Worm (Caenorhabditis elegans): ENCODE results near the gene C34C12.2.

Gene C34C12.2

DNA sequence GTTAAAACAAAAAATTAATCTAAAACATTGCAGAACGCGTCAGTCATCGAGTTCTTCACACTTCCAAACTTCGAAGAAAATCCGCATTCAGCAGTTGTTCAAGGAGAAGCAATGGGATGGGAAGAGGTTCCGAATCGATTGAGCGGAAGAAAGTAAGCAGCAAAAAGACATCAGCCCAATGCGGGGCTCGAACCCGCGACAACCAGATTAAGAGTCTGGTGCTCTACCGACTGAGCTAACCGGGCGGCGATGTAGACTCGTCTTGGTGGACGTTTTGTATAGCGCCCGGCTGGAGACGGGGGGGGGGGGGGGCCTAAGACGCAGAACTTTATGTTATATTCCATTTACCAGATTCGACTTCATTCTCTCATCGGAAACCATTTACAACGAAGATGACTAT lies 26.8 kb upstream of the C34C12.2 start (continued):
- TF ChIP-seq nhr-111 (GFP tag; optimal IDR thresholded peaks at IDR 0.05) (no peak), Y75B8A.6 (GFP tag; IDR thresholded peaks at IDR 0.05) (no peak), tag-97 (GFP tag; IDR thresholded peaks at IDR 0.05) (no peak), Y48G9A.11 (GFP tag; IDR thresholded peaks at IDR 0.05) (no peak), madf-5 (GFP tag; IDR thresholded peaks at IDR 0.05) (0 out of 4 replicates have a peak, but pooled peaks of 1 of the 2 experiments have one; percentile 49), lim-7 (GFP tag; IDR thresholded peaks at IDR 0.05) (peak; percentile 79), egl-27 (tag; optimal IDR thresholded peaks at IDR 0.05) (no peak), spr-3 (GFP tag; optimal IDR thresholded peaks at IDR 0.05) (no peak), fos-1 (tag; optimal IDR thresholded peaks at IDR 0.05) (no peak), aly-2 (tag; optimal IDR thresholded peaks at IDR 0.05) (no peak), unc-62 (GFP tag; optimal IDR thresholded peaks at IDR 0.05 in 1 of 2) (no peak), unc-62 (tag; optimal IDR thresholded peaks at IDR 0.05) (no peak), nhr-237 (tag; optimal IDR thresholded peaks at IDR 0.05) (no peak), ces-1 (GFP tag; optimal IDR thresholded peaks at IDR 0.05) (no peak), lin-1 (GFP tag; IDR thresholded peaks at IDR 0.05) (peak; percentile 22; the same call in 1 of the 2 replicates), fkh-10 (GFP tag; optimal IDR thresholded peaks at IDR 0.05) (no peak), F37D6.2 (tag; optimal IDR thresholded peaks at IDR 0.05) (no peak), nhr-6 (tag; optimal IDR thresholded peaks at IDR 0.05) (no peak), lir-3 (tag; optimal IDR thresholded peaks at IDR 0.05) (no peak), nhr-48 (tag; optimal IDR thresholded peaks at IDR 0.05) (no peak), egl-43 (GFP tag; IDR thresholded peaks at IDR 0.05) (peak; percentile 83), lin-13 (GFP tag; optimal IDR thresholded peaks at IDR 0.05) (no peak), T26A8.4 (GFP tag; IDR thresholded peaks at IDR 0.05) (0 out of 2 replicates have a peak, but pooled peaks have one; percentile 15), zip-11 (GFP tag; IDR thresholded peaks at IDR 0.05) (no peak), ceh-62 (tag; optimal IDR thresholded peaks at IDR 0.05) (no peak), pqm-1 (tag; optimal IDR thresholded peaks at IDR 0.05) (no peak), set-16 (GFP tag; IDR thresholded peaks at IDR 0.05) (peak; percentile 74), nhr-76 (tag; optimal IDR thresholded peaks at IDR 0.05) (no peak), ceh-82 (tag; optimal IDR thresholded peaks at IDR 0.05) (no peak), jun-1 (tag; optimal IDR thresholded peaks at IDR 0.05) (no peak), rbr-2 (tag; optimal IDR thresholded peaks at IDR 0.05) (no peak), php-3 (GFP tag; IDR thresholded peaks at IDR 0.05) (0 out of 2 replicates have a peak, but pooled peaks have one; percentile 14), ceh-28 (tag; optimal IDR thresholded peaks at IDR 0.05) (no peak), F10B5.3 (tag; optimal IDR thresholded peaks at IDR 0.05) (no peak), daf-8 (GFP tag; IDR thresholded peaks at IDR 0.05) (no peak), dve-1 (tag; optimal IDR thresholded peaks at IDR 0.05; ENCODE audit: insufficient read depth) (no peak), dmd-8 (GFP tag; IDR thresholded peaks at IDR 0.05) (peak; percentile 63; the same call in 1 of the 2 replicates), tra-1 (GFP tag; IDR thresholded peaks at IDR 0.05) (0 out of 2 replicates have a peak, but pooled peaks have one; percentile 19), ztf-7 (tag; optimal IDR thresholded peaks at IDR 0.05) (no peak)

ce11 chrIII:3428574-3428973 lies 25.0 kb upstream of the C34C12.2 start:
- TF ChIP-seq unc-62 (GFP tag; optimal IDR thresholded peaks at IDR 0.05 in 1 of 2) (peak in 1 of 2 experiments; percentile 95), unc-62 (tag; optimal IDR thresholded peaks at IDR 0.05) (no peak), ceh-82 (tag; optimal IDR thresholded peaks at IDR 0.05) (no peak), lin-38 (GFP tag; IDR thresholded peaks at IDR 0.05) (no peak)

- TF ChIP-seq ama-1 (optimal IDR thresholded peaks at IDR 0.05) (no peak), ceh-28 (tag; optimal IDR thresholded peaks at IDR 0.05) (peak; percentile 82)
Observed at ce11 chrIII:3429761-3430160, 23.8 kb upstream of the C34C12.2 start.
